Fruit fly (Drosophila melanogaster): ENCODE measurements around the gene Arts.

Gene Arts

dm6 chr3L:16571014-16571738, 31.5 kb upstream of the Arts start (continued):
- no peak for TF ChIP-seq CTCF (GFP tag; optimal IDR thresholded peaks at IDR 0.05)
- peak; percentile 51; the same call in 1 of the 3 replicates for TF ChIP-seq CG17361 (GFP tag; IDR thresholded peaks at IDR 0.05)
- TF ChIP-seq cas (GFP tag; IDR thresholded peaks at IDR 0.05) = peak; percentile 55; the same call in 1 of the 2 replicates
- TF ChIP-seq D19B (GFP tag; optimal IDR thresholded peaks at IDR 0.05) = peak; percentile 5
- TF ChIP-seq Chrac-16 (GFP tag; optimal IDR thresholded peaks at IDR 0.05) = peak; percentile 21
- no peak for TF ChIP-seq Sry-δ (GFP tag; optimal IDR thresholded peaks at IDR 0.05)
- no peak for TF ChIP-seq ttk (GFP tag; IDR thresholded peaks at IDR 0.05)
- no peak for TF ChIP-seq run (tag; optimal IDR thresholded peaks at IDR 0.05)
- no peak for TF ChIP-seq ab (GFP tag; optimal IDR thresholded peaks at IDR 0.05)
- peak; percentile 70 for TF ChIP-seq sob (GFP tag; IDR thresholded peaks at IDR 0.05)
- peak; percentile 56 for TF ChIP-seq Dek (tag; optimal IDR thresholded peaks at IDR 0.05)
- TF ChIP-seq ken (GFP tag; IDR thresholded peaks at IDR 0.05) = no peak
- TF ChIP-seq CG11696 (GFP tag; IDR thresholded peaks at IDR 0.05) = peak; percentile 22; the same call in 1 of the 2 replicates
- no peak for TF ChIP-seq hkb (optimal IDR thresholded peaks at IDR 0.05)
- TF ChIP-seq hkb (GFP tag; IDR thresholded peaks at IDR 0.05) = peak; percentile 53
- no peak for TF ChIP-seq CG3995 (GFP tag; optimal IDR thresholded peaks at IDR 0.05)
- no peak for TF ChIP-seq bbx (GFP tag; IDR thresholded peaks at IDR 0.05; ENCODE audit: partially characterized antibody)
- no peak for TF ChIP-seq bigmax (GFP tag; optimal IDR thresholded peaks at IDR 0.05)
- TF ChIP-seq BtbVII (GFP tag; optimal IDR thresholded peaks at IDR 0.05) = peak; percentile 39
- peak; percentile 29 for TF ChIP-seq shn (GFP tag; optimal IDR thresholded peaks at IDR 0.05)
- no peak for TF ChIP-seq HLHmδ (GFP tag; optimal IDR thresholded peaks at IDR 0.05)
- TF ChIP-seq Trl (optimal IDR thresholded peaks at IDR 0.05) = no peak
- peak; percentile 38 for TF ChIP-seq Trl (GFP tag; optimal IDR thresholded peaks at IDR 0.05)
- 0 out of 2 replicates have a peak, but pooled peaks have one; percentile 30 for TF ChIP-seq rib (GFP tag; IDR thresholded peaks at IDR 0.05)
- TF ChIP-seq NK7.1 (GFP tag; optimal IDR thresholded peaks at IDR 0.05) = no peak
- peak; percentile 26 for TF ChIP-seq zfh2 (GFP tag; optimal IDR thresholded peaks at IDR 0.05)
- no peak for TF ChIP-seq CG2202 (tag; optimal IDR thresholded peaks at IDR 0.05)
- TF ChIP-seq ap (GFP tag; IDR thresholded peaks at IDR 0.05) = peak; percentile 31; the same call in 1 of the 2 replicates
- TF ChIP-seq CG9797 (GFP tag; optimal IDR thresholded peaks at IDR 0.05) = no peak
- no peak for TF ChIP-seq cato (GFP tag; optimal IDR thresholded peaks at IDR 0.05; ENCODE audit: borderline replicate concordance)
- TF ChIP-seq CG7745 (tag; optimal IDR thresholded peaks at IDR 0.05) = no peak
- no peak for TF ChIP-seq Lim3 (GFP tag; IDR thresholded peaks at IDR 0.05)
- TF ChIP-seq ems (GFP tag; optimal IDR thresholded peaks at IDR 0.05) = peak; percentile 46
- no peak for TF ChIP-seq CG6254 (GFP tag; optimal IDR thresholded peaks at IDR 0.05)
- no peak for TF ChIP-seq yki (optimal IDR thresholded peaks at IDR 0.05)
- peak; percentile 21 for TF ChIP-seq CG9609 (GFP tag; optimal IDR thresholded peaks at IDR 0.05)
- no peak for TF ChIP-seq Spps (tag; optimal IDR thresholded peaks at IDR 0.05)
- peak; percentile 42 for TF ChIP-seq CG13424 (tag; optimal IDR thresholded peaks at IDR 0.05)
- no peak for TF ChIP-seq Poxn (GFP tag; IDR thresholded peaks at IDR 0.05)
- peak; percentile 48 for TF ChIP-seq Ada2b (GFP tag; IDR thresholded peaks at IDR 0.05)
- no peak; the same call in 1 of the 2 replicates for TF ChIP-seq MBD-R2 (GFP tag; IDR thresholded peaks at IDR 0.05)
- no peak for TF ChIP-seq grn (GFP tag; optimal IDR thresholded peaks at IDR 0.05)
- no peak for TF ChIP-seq ftz-f1 (GFP tag; optimal IDR thresholded peaks at IDR 0.05)
- TF ChIP-seq fu2 (GFP tag; optimal IDR thresholded peaks at IDR 0.05) = no peak
- TF ChIP-seq gce (GFP tag; IDR thresholded peaks at IDR 0.05) = no peak
- peak; percentile 42 for TF ChIP-seq CG10654 (GFP tag; optimal IDR thresholded peaks at IDR 0.05)
- TF ChIP-seq Max (GFP tag; optimal IDR thresholded peaks at IDR 0.05) = peak; percentile 28
- TF ChIP-seq trem (tag; optimal IDR thresholded peaks at IDR 0.05) = peak; percentile 2
- TF ChIP-seq vvl (GFP tag; IDR thresholded peaks at IDR 0.05) = peak; percentile 22; the same call in 1 of the 2 replicates
- TF ChIP-seq tin (GFP tag; optimal IDR thresholded peaks at IDR 0.05) = peak; percentile 15
- no peak for TF ChIP-seq CG9215 (GFP tag; IDR thresholded peaks at IDR 0.05)
- TF ChIP-seq PHDP (tag; optimal IDR thresholded peaks at IDR 0.05) = peak; percentile 65
- no peak for TF ChIP-seq CG1529 (GFP tag; optimal IDR thresholded peaks at IDR 0.05)

Data from whole organism, embryonic.